Worm (Caenorhabditis elegans) whole organism, L1 larva: Measurements from ENCODE around the gene rps-5.

Source experiments
- C04F5.9 ChIP-seq: sonication (generic microtip); optimal IDR thresholded peaks from 2 replicates; lab custom pipeline; 2016; ENCODE audit warnings: missing genetic modification characterization, missing compliant biosample characterization
- C16A3.4 ChIP-seq: fragments of 150-350 bp; optimal IDR thresholded peaks from 2 replicates; lab custom pipeline; 2014; ENCODE audit warnings: missing biosample characterization, missing genetic modification characterization
- F16B12.6 ChIP-seq: fragments of 150-350 bp; optimal IDR thresholded peaks from 2 replicates; lab custom pipeline; 2014; ENCODE audit warnings: missing biosample characterization, missing genetic modification characterization
- Y116A8C.19 ChIP-seq: sonication (generic microtip); optimal IDR thresholded peaks from 2 replicates; lab custom pipeline; 2016; ENCODE audit warnings: missing compliant biosample characterization, missing genetic modification characterization, borderline replicate concordance
- aly-2 ChIP-seq: fragments of 150-350 bp; optimal IDR thresholded peaks from 2 replicates; lab custom pipeline; 2014; ENCODE audit warnings: missing biosample characterization, missing genetic modification characterization
- ama-1 ChIP-seq: fragments of 150-350 bp; optimal IDR thresholded peaks from 2 replicates; lab custom pipeline; 2014
- blmp-1 ChIP-seq: fragments of 150-350 bp; optimal IDR thresholded peaks from 2 replicates; lab custom pipeline; 2014; ENCODE audit warnings: missing biosample characterization, missing genetic modification characterization
- ceh-8 ChIP-seq: fragments of 200-800 bp; sonication (Bioruptor generic); optimal IDR thresholded peaks from 2 replicates; lab custom pipeline; 2018; ENCODE audit warnings: mild to moderate bottlenecking, missing genetic modification characterization, moderate library complexity, missing compliant biosample characterization
- ceh-82 ChIP-seq, 3 experiments: fragments of 150-350 bp in 1 of 3; sonication (generic microtip) in 2 of 3; optimal IDR thresholded peaks; 2 replicates each; lab custom pipeline; 2014 to 2017; ENCODE audit warnings: missing biosample characterization in 3 of 3, missing genetic modification characterization in 3 of 3
- ceh-88 ChIP-seq: fragments of 200-800 bp; sonication (Bioruptor generic); IDR thresholded peaks from 2 replicates; pipeline ENCODE4 v1.3.6; 2022; ENCODE audit warnings: missing genetic modification characterization, missing compliant biosample characterization
- ceh-90 ChIP-seq: sonication (generic microtip); optimal IDR thresholded peaks from 2 replicates; lab custom pipeline; 2016; ENCODE audit warnings: missing genetic modification characterization, missing compliant biosample characterization
- ces-1 ChIP-seq: fragments of 150-350 bp; optimal IDR thresholded peaks from 2 replicates; lab custom pipeline; 2014; ENCODE audit warnings: missing biosample characterization, missing genetic modification reagents, missing genetic modification characterization
- dpl-1 ChIP-seq, 3 experiments: fragments of 150-350 bp in 2 of 3; sonication (generic microtip) in 1 of 3; optimal IDR thresholded peaks; 2 replicates each; lab custom pipeline; 2014 to 2017; ENCODE audit warnings: missing biosample characterization in 3 of 3, missing genetic modification characterization in 3 of 3, missing genetic modification reagents in 3 of 3
- efl-1 ChIP-seq, 4 experiments: fragments of 150-350 bp; optimal IDR thresholded peaks in 3 of 4; peaks in 1 of 4; 1 replicate in 1 of 4; 2 replicates in 3 of 4; lab custom pipeline; 2014; ENCODE audit warnings: missing biosample characterization in 2 of 4, missing genetic modification characterization in 2 of 4, missing genetic modification reagents in 2 of 4
- efl-3 ChIP-seq: fragments of 200-800 bp; sonication (Bioruptor generic); optimal IDR thresholded peaks from 2 replicates; lab custom pipeline; 2018; ENCODE audit warnings: mild to moderate bottlenecking, missing genetic modification characterization, missing compliant biosample characterization
- egl-27 ChIP-seq, 2 experiments: fragments of 150-350 bp in 1 of 2; sonication (generic microtip); optimal IDR thresholded peaks; 3 replicates each; lab custom pipeline; 2017 to 2018; ENCODE audit warnings: missing biosample characterization in 2 of 2, missing genetic modification characterization in 2 of 2, missing genetic modification reagents in 2 of 2
- elt-2 ChIP-seq: sonication (generic microtip); optimal IDR thresholded peaks from 2 replicates; lab custom pipeline; 2016; ENCODE audit warnings: missing genetic modification characterization, mild to moderate bottlenecking, inconsistent platforms, missing compliant biosample characterization, missing genetic modification reagents
- ets-5 ChIP-seq: fragments of 200-800 bp; sonication (Bioruptor generic); IDR thresholded peaks from 2 replicates; pipeline ENCODE4 v1.3.6; 2022; ENCODE audit warnings: missing genetic modification characterization, missing compliant biosample characterization
- fkh-4 ChIP-seq: sonication (generic microtip); optimal IDR thresholded peaks from 2 replicates; lab custom pipeline; 2016; ENCODE audit warnings: missing compliant biosample characterization, missing genetic modification characterization, borderline replicate concordance
- fkh-8 ChIP-seq: sonication (generic microtip); optimal IDR thresholded peaks from 2 replicates; lab custom pipeline; 2016; ENCODE audit warnings: mild to moderate bottlenecking, missing genetic modification characterization, missing compliant biosample characterization
- hlh-17 ChIP-seq: fragments of 200-800 bp; sonication (Bioruptor generic); optimal IDR thresholded peaks from 2 replicates; lab custom pipeline; 2018; ENCODE audit warnings: missing genetic modification characterization, mild to moderate bottlenecking, missing compliant biosample characterization, moderate library complexity, borderline replicate concordance
- hlh-4 ChIP-seq: sonication (generic microtip); optimal IDR thresholded peaks from 2 replicates; lab custom pipeline; 2016; ENCODE audit warnings: mild to moderate bottlenecking, missing genetic modification characterization, missing compliant biosample characterization
- hpl-2 ChIP-seq: fragments of 150-350 bp; optimal IDR thresholded peaks from 2 replicates; lab custom pipeline; 2014; ENCODE audit warnings: missing biosample characterization, missing genetic modification reagents, missing genetic modification characterization
- isw-1 ChIP-seq: fragments of 200-800 bp; sonication (Bioruptor generic); IDR thresholded peaks from 2 replicates; pipeline ENCODE4 v1.3.6; 2022; ENCODE audit warnings: missing genetic modification characterization, missing compliant biosample characterization
- lin-13 ChIP-seq: fragments of 150-350 bp; optimal IDR thresholded peaks from 2 replicates; lab custom pipeline; 2014; ENCODE audit warnings: missing biosample characterization, missing genetic modification reagents, missing genetic modification characterization
- lin-15B ChIP-seq: fragments of 150-350 bp; sonication (generic microtip); optimal IDR thresholded peaks from 3 replicates; lab custom pipeline; 2014; ENCODE audit warnings: missing biosample characterization, missing genetic modification characterization
- lin-39 ChIP-seq: fragments of 150-350 bp; optimal IDR thresholded peaks from 2 replicates; lab custom pipeline; 2014; ENCODE audit warnings: missing biosample characterization, missing genetic modification reagents, missing genetic modification characterization
- lsy-2 ChIP-seq, 2 experiments: fragments of 150-350 bp; optimal IDR thresholded peaks; 2 replicates each; lab custom pipeline; 2014; ENCODE audit warnings: missing biosample characterization in 2 of 2, missing genetic modification characterization in 2 of 2
- mab-9 ChIP-seq: fragments of 200-800 bp; sonication (Bioruptor generic); IDR thresholded peaks from 2 replicates; pipeline ENCODE4 v1.3.6; 2022; ENCODE audit warnings: missing genetic modification reagents, missing genetic modification characterization, missing compliant biosample characterization
- mdl-1 ChIP-seq, 2 experiments: fragments of 150-350 bp; optimal IDR thresholded peaks; 2 replicates each; lab custom pipeline; 2014 to 2017; ENCODE audit warnings: missing biosample characterization in 2 of 2, missing genetic modification characterization in 2 of 2, inconsistent platforms in 1 of 2
- mep-1 ChIP-seq: fragments of 150-350 bp; optimal IDR thresholded peaks from 2 replicates; lab custom pipeline; 2014; ENCODE audit warnings: missing biosample characterization, missing genetic modification characterization
- nhr-11 ChIP-seq: fragments of 150-350 bp; optimal IDR thresholded peaks from 2 replicates; lab custom pipeline; 2014; ENCODE audit warnings: missing biosample characterization, missing genetic modification characterization
- nhr-12 ChIP-seq: sonication (generic microtip); optimal IDR thresholded peaks from 2 replicates; lab custom pipeline; 2017; ENCODE audit warnings: missing biosample characterization, missing genetic modification characterization
- nhr-19 ChIP-seq: fragments of 200-800 bp; sonication (Bioruptor generic); conservative IDR thresholded peaks from 2 replicates; pipeline ENCODE4 v1.3.6; 2022; ENCODE audit warnings: missing genetic modification characterization, missing compliant biosample characterization
- nhr-237 ChIP-seq: fragments of 150-350 bp; optimal IDR thresholded peaks from 2 replicates; lab custom pipeline; 2014; ENCODE audit warnings: missing biosample characterization, missing genetic modification characterization
- nhr-28 ChIP-seq: fragments of 150-350 bp; optimal IDR thresholded peaks from 2 replicates; lab custom pipeline; 2014; ENCODE audit warnings: missing biosample characterization, missing genetic modification characterization
- nhr-76 ChIP-seq: sonication (generic microtip); optimal IDR thresholded peaks from 2 replicates; lab custom pipeline; 2017; ENCODE audit warnings: missing biosample characterization, missing genetic modification characterization
- nhr-77 ChIP-seq: fragments of 150-350 bp; optimal IDR thresholded peaks from 2 replicates; lab custom pipeline; 2014; ENCODE audit warnings: missing biosample characterization, missing genetic modification characterization
- nhr-84 ChIP-seq: sonication (generic microtip); optimal IDR thresholded peaks from 2 replicates; lab custom pipeline; 2017; ENCODE audit warnings: missing biosample characterization, missing genetic modification characterization
- nhr-85 ChIP-seq: sonication (generic microtip); peaks from one replicate; lab custom pipeline; 2016; ENCODE audit warnings: missing genetic modification characterization, inconsistent platforms, missing compliant biosample characterization
- nhr-90 ChIP-seq: sonication (generic microtip); optimal IDR thresholded peaks from 2 replicates; lab custom pipeline; 2016; ENCODE audit warnings: mild to moderate bottlenecking, missing genetic modification characterization, missing compliant biosample characterization; ENCODE audit not compliant: poor library complexity
- skn-1 ChIP-seq: fragments of 150-350 bp; optimal IDR thresholded peaks from 2 replicates; lab custom pipeline; 2014; ENCODE audit warnings: missing biosample characterization, missing genetic modification characterization
- snu-23 ChIP-seq: sonication (generic microtip); optimal IDR thresholded peaks from 2 replicates; lab custom pipeline; 2016; ENCODE audit warnings: missing genetic modification characterization, missing compliant biosample characterization
- sox-4 ChIP-seq: sonication (generic microtip); optimal IDR thresholded peaks from 2 replicates; lab custom pipeline; 2016; ENCODE audit warnings: missing genetic modification characterization, missing compliant biosample characterization
- sup-37 ChIP-seq: fragments of 200-800 bp; sonication (Bioruptor generic); optimal IDR thresholded peaks from 2 replicates; lab custom pipeline; 2018; ENCODE audit warnings: mild to moderate bottlenecking, missing genetic modification characterization, missing compliant biosample characterization
- swsn-7 ChIP-seq: sonication (generic microtip); optimal IDR thresholded peaks from 2 replicates; lab custom pipeline; 2016; ENCODE audit warnings: missing genetic modification characterization, missing compliant biosample characterization
- tbx-2 ChIP-seq: sonication (generic microtip); optimal IDR thresholded peaks from 2 replicates; lab custom pipeline; 2016; ENCODE audit warnings: missing genetic modification characterization, missing compliant biosample characterization
- tlp-1 ChIP-seq: fragments of 150-350 bp; optimal IDR thresholded peaks from 2 replicates; lab custom pipeline; 2014; ENCODE audit warnings: missing biosample characterization, missing genetic modification characterization
- unc-130 ChIP-seq: fragments of 150-350 bp; optimal IDR thresholded peaks from 2 replicates; lab custom pipeline; 2017; ENCODE audit warnings: missing biosample characterization, missing genetic modification characterization, inconsistent platforms
- unc-62 ChIP-seq: fragments of 150-350 bp; optimal IDR thresholded peaks from 2 replicates; lab custom pipeline; 2014; ENCODE audit warnings: missing biosample characterization, missing genetic modification reagents, missing genetic modification characterization
- unc-86 ChIP-seq: sonication (generic microtip); optimal IDR thresholded peaks from 2 replicates; lab custom pipeline; 2016; ENCODE audit warnings: missing genetic modification characterization, missing compliant biosample characterization
- xbp-1 ChIP-seq: sonication (generic microtip); optimal IDR thresholded peaks from 2 replicates; lab custom pipeline; 2016; ENCODE audit warnings: missing genetic modification characterization, missing compliant biosample characterization
- zip-4 ChIP-seq: fragments of 200-800 bp; sonication (Bioruptor generic); optimal IDR thresholded peaks from 2 replicates; lab custom pipeline; 2018; ENCODE audit warnings: mild to moderate bottlenecking, missing genetic modification characterization, moderate library complexity, missing compliant biosample characterization
- ztf-4 ChIP-seq: fragments of 150-350 bp; optimal IDR thresholded peaks from 2 replicates; lab custom pipeline; 2014; ENCODE audit warnings: missing biosample characterization, missing genetic modification characterization

The rps-5 gene

ce11 chrIV:11068314-11068713 lies 42.5 kb downstream of the rps-5 start (continued):
- TF ChIP-seq hpl-2 (GFP tag; lab: Kevin White, UChicago) (no peak), swsn-7 (tag; lab: Kevin White, UChicago) (peak; percentile 51), nhr-237 (tag; lab: Kevin White, UChicago) (no peak), efl-3 (GFP tag; lab: Kevin White, UChicago) (no peak), elt-2 (tag; lab: Kevin White, UChicago) (no peak), ceh-8 (no peak), tbx-2 (tag; lab: Kevin White, UChicago) (peak; percentile 57), C16A3.4 (tag; lab: Kevin White, UChicago) (peak; percentile 27), ztf-4 (peak; percentile 69), isw-1 (no peak), nhr-84 (tag; lab: Kevin White, UChicago) (no peak), tlp-1 (tag; lab: Kevin White, UChicago) (no peak), fkh-4 (no peak), nhr-90 (tag; lab: Kevin White, UChicago) (no peak), nhr-28 (tag; lab: Kevin White, UChicago) (no peak), nhr-77 (tag; lab: Kevin White, UChicago) (no peak), nhr-76 (tag; lab: Kevin White, UChicago) (no peak), unc-86 (no peak), C04F5.9 (tag; lab: Kevin White, UChicago) (peak; percentile 18), hlh-17 (GFP tag; lab: Kevin White, UChicago) (no peak), unc-130 (tag; lab: Kevin White, UChicago) (peak; percentile 42), mdl-1 (tag; optimal IDR thresholded peaks at IDR 0.05; lab: Kevin White, UChicago) (peak in 1 of 2 experiments; percentile 0), hlh-4 (tag; lab: Kevin White, UChicago) (no peak), egl-27 (tag; optimal IDR thresholded peaks at IDR 0.05; lab: Kevin White, UChicago) (no peak), xbp-1 (tag; lab: Kevin White, UChicago) (peak; percentile 35), dpl-1 (GFP tag; optimal IDR thresholded peaks at IDR 0.05; lab: Kevin White, UChicago) (peak in 1 of 3 experiments; percentile 3), skn-1 (no peak), sox-4 (tag; lab: Kevin White, UChicago) (no peak), mep-1 (tag; lab: Kevin White, UChicago) (peak; percentile 8), sup-37 (GFP tag; lab: Kevin White, UChicago) (no peak), ets-5 (GFP tag; lab: Robert Waterston, UW) (no peak), lsy-2 (tag; optimal IDR thresholded peaks at IDR 0.05; lab: Kevin White, UChicago) (peak; percentile 78 to 87), efl-1 (optimal IDR thresholded peaks at IDR 0.05; lab: Kevin White, UChicago) (peak; percentile 15 to 44), efl-1 (GFP tag; optimal IDR thresholded peaks at IDR 0.05 in 1 of 2; lab: Kevin White, UChicago) (peak in 1 of 2 experiments; percentile 65), lin-13 (GFP tag; lab: Kevin White, UChicago) (peak; percentile 46), snu-23 (GFP tag; lab: Kevin White, UChicago) (peak; percentile 64), ama-1 (lab: Kevin White, UChicago) (no peak), blmp-1 (tag; lab: Kevin White, UChicago) (no peak), lin-39 (tag; lab: Kevin White, UChicago) (peak; percentile 96), fkh-8 (tag; lab: Kevin White, UChicago) (no peak), F16B12.6 (tag; lab: Kevin White, UChicago) (no peak), aly-2 (tag; lab: Kevin White, UChicago) (no peak), unc-62 (peak; percentile 61), nhr-85 (tag; lab: Kevin White, UChicago) (peak; percentile 39), ces-1 (GFP tag; lab: Kevin White, UChicago) (no peak), ceh-82 (tag; optimal IDR thresholded peaks at IDR 0.05; lab: Kevin White, UChicago) (no peak), Y116A8C.19 (tag; lab: Kevin White, UChicago) (no peak), zip-4 (no peak), nhr-11 (tag; lab: Kevin White, UChicago) (peak; percentile 83), nhr-19 (GFP tag; lab: Robert Waterston, UW) (peak; percentile 88), ceh-88 (no peak), ceh-90 (tag; lab: Kevin White, UChicago) (no peak), lin-15B (no peak), mab-9 (GFP tag; lab: Robert Waterston, UW) (no peak), nhr-12 (tag; lab: Kevin White, UChicago) (no peak)
